Fruit fly (Drosophila melanogaster) S2 (cell line): ENCODE measurements around the gene Gbs-70E.

ENCODE experiments used
- CG8478 ChIP-seq: fragments of >200 bp; optimal IDR thresholded peaks from 2 replicates; lab custom pipeline; 2018
- CTCF ChIP-seq, 2 experiments: fragments of >200 bp; optimal IDR thresholded peaks; 2 replicates each; lab custom pipeline; 2018

dm6 chr3L:14590964-14591363, 40.2 kb upstream of the Gbs-70E start:
- TF ChIP-seq CG8478 = no peak
- TF ChIP-seq CTCF (optimal IDR thresholded peaks at IDR 0.05; lab: Kevin White, UChicago) = no peak
